Worm (Caenorhabditis elegans) whole organism, midembryonic: ENCODE data around the gene ceh-51.

Source experiments
- T22C8.4 ChIP-seq: fragments of 200-800 bp; sonication (Bioruptor generic); IDR thresholded peaks from 2 replicates; pipeline ENCODE4 v1.3.6; 2022; ENCODE audit warnings: missing genetic modification characterization, missing compliant biosample characterization
- cog-1 ChIP-seq: sonication (generic microtip); optimal IDR thresholded peaks from 2 replicates; lab custom pipeline; 2016; ENCODE audit warnings: missing genetic modification characterization, missing compliant biosample characterization
- med-1 ChIP-seq: sonication (generic microtip); optimal IDR thresholded peaks from 2 replicates; lab custom pipeline; 2017; ENCODE audit warnings: missing genetic modification characterization, mild to moderate bottlenecking, missing compliant biosample characterization, antibody characterized with exemption, missing genetic modification reagents; ENCODE audit not compliant: insufficient read depth
- ref-1 ChIP-seq: fragments of 200-800 bp; sonication (Bioruptor generic); conservative IDR thresholded peaks from 2 replicates; pipeline ENCODE4 v1.3.6; 2022; ENCODE audit warnings: missing genetic modification reagents, missing genetic modification characterization, missing compliant biosample characterization
- ztf-23 ChIP-seq: fragments of 200-800 bp; sonication (Bioruptor generic); IDR thresholded peaks from 2 replicates; pipeline ENCODE4 v1.3.6; 2022; ENCODE audit warnings: missing genetic modification reagents, missing genetic modification characterization, missing compliant biosample characterization

DNA sequence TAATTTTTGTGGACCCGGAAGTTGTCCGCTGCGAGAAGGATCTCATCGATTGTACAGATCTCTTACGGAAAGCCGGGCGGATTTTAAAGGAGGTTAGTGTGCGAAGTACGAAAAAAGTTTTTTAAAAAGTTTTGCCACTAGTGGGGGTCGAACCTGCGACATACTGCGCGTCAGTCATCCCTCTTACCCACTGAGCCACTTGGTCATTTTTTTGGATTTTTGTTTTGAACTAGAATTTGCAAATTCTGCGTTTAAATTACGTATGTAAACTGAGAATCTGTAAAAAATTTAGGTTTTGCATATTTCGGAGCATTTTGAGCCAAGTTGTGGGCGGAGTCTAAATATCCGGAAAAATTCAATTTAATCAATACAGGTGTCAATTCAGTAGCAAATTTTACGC lies 25.4 kb upstream of the ceh-51 start:
- no peak for TF ChIP-seq med-1 (GFP tag; lab: Kevin White, UChicago)
- TF ChIP-seq cog-1 (tag; lab: Kevin White, UChicago) = no peak
- TF ChIP-seq ztf-23 (GFP tag; lab: Robert Waterston, UW) = no peak
- no peak for TF ChIP-seq ref-1 (GFP tag; lab: Robert Waterston, UW)
- TF ChIP-seq T22C8.4 = no peak
